Worm (Caenorhabditis elegans): Measurements from ENCODE around the gene ztf-18.

DNA sequence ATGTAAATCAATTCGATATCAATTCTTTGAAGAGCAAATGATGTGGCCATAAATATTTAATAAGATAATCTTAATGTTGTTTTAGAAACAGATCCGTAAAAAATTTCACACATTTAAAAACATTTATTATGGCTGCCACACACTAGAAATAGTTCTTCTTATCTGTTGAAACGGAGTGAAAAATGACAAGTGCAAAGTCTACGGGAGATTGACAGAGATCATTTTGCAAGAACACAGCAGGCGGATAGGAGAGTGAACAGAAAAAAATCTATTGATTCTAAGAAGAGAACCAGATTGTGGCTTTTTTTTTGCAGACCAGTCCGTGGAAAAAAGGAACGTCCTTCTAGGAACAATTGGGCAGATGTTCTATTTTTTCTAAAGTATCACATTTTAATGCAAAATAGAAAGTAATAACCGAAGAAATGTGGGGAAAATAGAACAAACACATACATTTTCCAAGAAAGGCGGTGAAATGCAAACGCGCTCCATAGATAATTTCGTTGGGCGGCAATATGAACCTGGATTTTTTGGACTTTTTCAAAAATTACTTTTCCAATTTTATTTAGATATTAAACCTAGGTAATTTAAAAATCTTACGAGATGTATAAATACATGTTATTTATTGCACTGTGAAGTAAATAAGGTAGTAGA lies 6.2 kb upstream of the ztf-18 start:
- TF ChIP-seq pha-4 (tag; optimal IDR thresholded peaks at IDR 0.05) (no peak), ekl-4 (GFP tag; IDR thresholded peaks at IDR 0.05) (no peak), Y56A3A.18 (GFP tag; IDR thresholded peaks at IDR 0.05) (no peak), pbrm-1 (GFP tag; IDR thresholded peaks at IDR 0.05) (no peak), unc-62 (GFP tag; optimal IDR thresholded peaks at IDR 0.05) (no peak), bed-1 (GFP tag; IDR thresholded peaks at IDR 0.05) (no peak), nhr-27 (tag; optimal IDR thresholded peaks at IDR 0.05) (no peak), F57A8.1 (GFP tag; optimal IDR thresholded peaks at IDR 0.05) (no peak), hmg-20 (GFP tag; IDR thresholded peaks at IDR 0.05) (no peak)

Measured in whole organism, young adult.